Worm (Caenorhabditis elegans) whole organism, mixed stage, embryonic: ENCODE data around the gene sto-3.

Source experiments
- M03D4.4 ChIP-seq: sonication (generic microtip); optimal IDR thresholded peaks from 2 replicates; lab custom pipeline; 2017; ENCODE audit warnings: mild to moderate bottlenecking, missing genetic modification characterization, missing compliant biosample characterization
- bed-3 ChIP-seq: fragments of 200-800 bp; sonication (Bioruptor generic); optimal IDR thresholded peaks from 3 replicates; lab custom pipeline; 2018; ENCODE audit warnings: mild to moderate bottlenecking, missing genetic modification characterization, moderate library complexity, missing compliant biosample characterization
- blmp-1 ChIP-seq: fragments of 150-350 bp; optimal IDR thresholded peaks from 2 replicates; lab custom pipeline; 2014; ENCODE audit warnings: missing biosample characterization, missing genetic modification characterization
- ceh-39 ChIP-seq: fragments of 150-350 bp; optimal IDR thresholded peaks from 2 replicates; lab custom pipeline; 2014; ENCODE audit warnings: missing biosample characterization, missing genetic modification characterization
- ceh-43 ChIP-seq: fragments of 200-800 bp; sonication (Bioruptor generic); optimal IDR thresholded peaks from 2 replicates; lab custom pipeline; 2018; ENCODE audit warnings: mild to moderate bottlenecking, missing genetic modification characterization, moderate library complexity, missing compliant biosample characterization
- ceh-83 ChIP-seq: fragments of 200-800 bp; sonication (Bioruptor generic); optimal IDR thresholded peaks from 2 replicates; lab custom pipeline; 2018; ENCODE audit warnings: mild to moderate bottlenecking, missing genetic modification characterization, missing compliant biosample characterization
- ces-1 ChIP-seq: fragments of 150-350 bp; optimal IDR thresholded peaks from 2 replicates; lab custom pipeline; 2014; ENCODE audit warnings: missing biosample characterization, missing genetic modification reagents, missing genetic modification characterization
- cnd-1 ChIP-seq: fragments of 200-800 bp; sonication (Bioruptor generic); optimal IDR thresholded peaks from 2 replicates; lab custom pipeline; 2018; ENCODE audit warnings: mild to moderate bottlenecking, missing genetic modification characterization, missing compliant biosample characterization
- drap-1 ChIP-seq: fragments of 200-800 bp; sonication (Bioruptor generic); optimal IDR thresholded peaks from 3 replicates; lab custom pipeline; 2018; ENCODE audit warnings: mild to moderate bottlenecking, missing genetic modification characterization, missing compliant biosample characterization
- elt-1 ChIP-seq: sonication (generic microtip); optimal IDR thresholded peaks from 2 replicates; lab custom pipeline; 2017; ENCODE audit warnings: missing genetic modification characterization, mild to moderate bottlenecking, missing compliant biosample characterization, antibody characterized with exemption, moderate library complexity, borderline replicate concordance; ENCODE audit not compliant: insufficient read depth
- elt-3 ChIP-seq: fragments of 150-350 bp; optimal IDR thresholded peaks from 2 replicates; lab custom pipeline; 2014; ENCODE audit warnings: missing biosample characterization, missing genetic modification characterization
- flh-1 ChIP-seq: fragments of 200-800 bp; sonication (Bioruptor generic); optimal IDR thresholded peaks from 2 replicates; lab custom pipeline; 2018; ENCODE audit warnings: mild to moderate bottlenecking, missing genetic modification characterization, moderate library complexity, missing compliant biosample characterization
- ham-2 ChIP-seq: fragments of 200-800 bp; sonication (Bioruptor generic); optimal IDR thresholded peaks from 2 replicates; lab custom pipeline; 2018; ENCODE audit warnings: mild to moderate bottlenecking, missing genetic modification characterization, missing compliant biosample characterization
- hlh-1 ChIP-seq: fragments of 150-350 bp; optimal IDR thresholded peaks from 2 replicates; lab custom pipeline; 2014; ENCODE audit warnings: missing biosample characterization, missing genetic modification reagents, missing genetic modification characterization
- lin-13 ChIP-seq: fragments of 150-350 bp; optimal IDR thresholded peaks from 2 replicates; lab custom pipeline; 2014; ENCODE audit warnings: missing biosample characterization, missing genetic modification characterization
- lin-32 ChIP-seq: fragments of 200-800 bp; sonication (Bioruptor generic); optimal IDR thresholded peaks from 2 replicates; lab custom pipeline; 2018; ENCODE audit warnings: mild to moderate bottlenecking, missing genetic modification characterization, missing compliant biosample characterization
- lsy-2 ChIP-seq: fragments of 150-350 bp; optimal IDR thresholded peaks from 2 replicates; lab custom pipeline; 2014; ENCODE audit warnings: missing biosample characterization, missing genetic modification characterization
- mab-5 ChIP-seq: fragments of 150-350 bp; optimal IDR thresholded peaks from 2 replicates; lab custom pipeline; 2014; ENCODE audit warnings: missing biosample characterization, missing genetic modification characterization
- mep-1 ChIP-seq: fragments of 150-350 bp; optimal IDR thresholded peaks from 2 replicates; lab custom pipeline; 2017; ENCODE audit warnings: missing biosample characterization, missing genetic modification reagents, missing genetic modification characterization, inconsistent platforms
- mls-2 ChIP-seq: sonication (generic microtip); optimal IDR thresholded peaks from 2 replicates; lab custom pipeline; 2016; ENCODE audit warnings: mild to moderate bottlenecking, missing genetic modification characterization, moderate library complexity, missing compliant biosample characterization
- nhr-12 ChIP-seq: fragments of 150-350 bp; optimal IDR thresholded peaks from 2 replicates; lab custom pipeline; 2014; ENCODE audit warnings: missing biosample characterization, missing genetic modification characterization
- nhr-2 ChIP-seq: fragments of 150-350 bp; optimal IDR thresholded peaks from 2 replicates; lab custom pipeline; 2014; ENCODE audit warnings: missing biosample characterization, missing genetic modification characterization
- nhr-237 ChIP-seq: fragments of 150-350 bp; optimal IDR thresholded peaks from 2 replicates; lab custom pipeline; 2014; ENCODE audit warnings: missing biosample characterization, missing genetic modification characterization
- nhr-28 ChIP-seq: fragments of 150-350 bp; optimal IDR thresholded peaks from 2 replicates; lab custom pipeline; 2014; ENCODE audit warnings: missing biosample characterization, missing genetic modification characterization
- nhr-76 ChIP-seq: sonication (generic microtip); optimal IDR thresholded peaks from 2 replicates; lab custom pipeline; 2017; ENCODE audit warnings: missing biosample characterization, missing genetic modification characterization
- pha-4 ChIP-seq: fragments of 150-350 bp; optimal IDR thresholded peaks from 2 replicates; lab custom pipeline; 2018; ENCODE audit warnings: missing biosample characterization, missing genetic modification reagents, missing genetic modification characterization
- sem-2 ChIP-seq: fragments of 200-800 bp; sonication (Bioruptor generic); optimal IDR thresholded peaks from 2 replicates; lab custom pipeline; 2018; ENCODE audit warnings: mild to moderate bottlenecking, missing genetic modification characterization, missing compliant biosample characterization
- snpc-4 ChIP-seq: fragments of 150-350 bp; optimal IDR thresholded peaks from 2 replicates; lab custom pipeline; 2014; ENCODE audit warnings: missing biosample characterization, missing genetic modification characterization
- tbx-8 ChIP-seq: fragments of 200-800 bp; sonication (Bioruptor generic); optimal IDR thresholded peaks from 2 replicates; lab custom pipeline; 2018; ENCODE audit warnings: mild to moderate bottlenecking, missing genetic modification characterization, moderate library complexity, missing compliant biosample characterization
- unc-120 ChIP-seq: sonication (generic microtip); optimal IDR thresholded peaks from 2 replicates; lab custom pipeline; 2017; ENCODE audit warnings: missing genetic modification characterization, missing compliant biosample characterization; ENCODE audit not compliant: poor library complexity, severe bottlenecking
- unc-39 ChIP-seq: fragments of 150-350 bp; optimal IDR thresholded peaks from 2 replicates; lab custom pipeline; 2014; ENCODE audit warnings: missing biosample characterization, missing genetic modification characterization
- unc-62 ChIP-seq: fragments of 150-350 bp; optimal IDR thresholded peaks from 2 replicates; lab custom pipeline; 2014; ENCODE audit warnings: missing biosample characterization, missing genetic modification reagents, missing genetic modification characterization
- zip-8 ChIP-seq: fragments of 150-350 bp; optimal IDR thresholded peaks from 2 replicates; lab custom pipeline; 2014; ENCODE audit warnings: missing biosample characterization, missing genetic modification characterization
- ztf-11 ChIP-seq: fragments of 150-350 bp; optimal IDR thresholded peaks from 2 replicates; lab custom pipeline; 2014; ENCODE audit warnings: missing biosample characterization, missing genetic modification characterization

sto-3 gene

DNA sequence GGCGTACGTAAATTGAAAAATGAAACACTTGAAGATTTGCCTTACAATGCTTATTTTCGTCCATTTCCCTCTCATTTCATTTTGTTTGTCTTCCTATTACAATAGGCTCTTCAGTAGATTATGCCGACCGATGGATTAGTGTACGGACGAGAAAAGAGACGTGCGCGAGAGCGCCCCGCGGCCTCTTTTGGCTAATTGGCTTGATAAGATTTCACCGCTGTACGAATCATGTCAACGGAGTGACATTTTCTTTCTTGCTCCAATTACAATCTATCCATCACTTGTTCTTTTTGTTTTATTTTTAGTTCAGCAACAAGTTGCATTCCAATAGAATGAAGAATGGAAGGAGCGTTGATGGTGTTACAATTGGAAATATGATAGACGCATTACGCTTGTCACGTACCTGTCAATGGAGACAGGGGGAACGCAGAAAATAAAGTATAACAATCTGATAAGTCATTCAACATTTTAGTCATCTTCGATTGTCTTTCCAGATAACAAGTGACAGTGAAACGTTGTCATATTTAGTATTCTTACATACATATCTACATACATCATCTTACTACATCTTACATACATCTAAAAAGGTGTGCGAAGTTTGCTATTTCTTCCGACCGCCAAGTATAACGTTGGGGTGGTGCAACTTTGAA, 13.7 kb downstream of the sto-3 start:
- TF ChIP-seq unc-120 (tag; lab: Kevin White, UChicago) (no peak), zip-8 (no peak), drap-1 (GFP tag; lab: Kevin White, UChicago) (no peak), ceh-39 (tag; lab: Kevin White, UChicago) (no peak), snpc-4 (tag; lab: Kevin White, UChicago) (no peak), elt-1 (tag; lab: Kevin White, UChicago) (peak; percentile 72), ztf-11 (no peak), mep-1 (tag; lab: Kevin White, UChicago) (peak; percentile 15), ces-1 (GFP tag; lab: Kevin White, UChicago) (peak; percentile 96), lin-32 (GFP tag; lab: Kevin White, UChicago) (no peak), elt-3 (tag; lab: Kevin White, UChicago) (no peak), lsy-2 (tag; lab: Kevin White, UChicago) (no peak), tbx-8 (GFP tag; lab: Kevin White, UChicago) (no peak), nhr-237 (tag; lab: Kevin White, UChicago) (no peak), bed-3 (GFP tag; lab: Kevin White, UChicago) (no peak), unc-39 (tag; lab: Kevin White, UChicago) (no peak), nhr-2 (tag; lab: Kevin White, UChicago) (no peak), ceh-43 (GFP tag; lab: Kevin White, UChicago) (no peak), mab-5 (tag; lab: Kevin White, UChicago) (no peak), cnd-1 (no peak), hlh-1 (tag; lab: Kevin White, UChicago) (no peak), ceh-83 (no peak), blmp-1 (no peak), pha-4 (tag; lab: Kevin White, UChicago) (no peak), mls-2 (tag; lab: Kevin White, UChicago) (no peak), ham-2 (GFP tag; lab: Kevin White, UChicago) (peak; percentile 84), flh-1 (GFP tag; lab: Kevin White, UChicago) (no peak), M03D4.4 (tag; lab: Kevin White, UChicago) (no peak), lin-13 (tag; lab: Kevin White, UChicago) (no peak), unc-62 (peak; percentile 77), sem-2 (GFP tag; lab: Kevin White, UChicago) (no peak)

ce11 chrX:11607500-11607823, 14.4 kb downstream of the sto-3 start:
- TF ChIP-seq ham-2 (GFP tag; lab: Kevin White, UChicago) (no peak), ces-1 (GFP tag; lab: Kevin White, UChicago) (peak; percentile 67)

ce11 chrX:11606815-11607499, 14.9 kb downstream of the sto-3 start:
- TF ChIP-seq M03D4.4 (tag; lab: Kevin White, UChicago) (peak; percentile 19), elt-3 (tag; lab: Kevin White, UChicago) (no peak), unc-62 (peak; percentile 33), hlh-1 (tag; lab: Kevin White, UChicago) (peak; percentile 30), elt-1 (tag; lab: Kevin White, UChicago) (peak; percentile 55), tbx-8 (GFP tag; lab: Kevin White, UChicago) (no peak), unc-120 (tag; lab: Kevin White, UChicago) (peak; percentile 52)

ce11 chrX:11605766-11606490, 16.0 kb downstream of the sto-3 start:
- TF ChIP-seq ztf-11 (peak; percentile 94), nhr-28 (peak; percentile 76), ceh-39 (tag; lab: Kevin White, UChicago) (peak; percentile 87), flh-1 (GFP tag; lab: Kevin White, UChicago) (peak; percentile 95), mep-1 (tag; lab: Kevin White, UChicago) (peak; percentile 97), lin-32 (GFP tag; lab: Kevin White, UChicago) (peak; percentile 83), nhr-12 (peak; percentile 81), elt-3 (tag; lab: Kevin White, UChicago) (peak; percentile 84), nhr-237 (tag; lab: Kevin White, UChicago) (peak; percentile 98), bed-3 (GFP tag; lab: Kevin White, UChicago) (peak; percentile 96), drap-1 (GFP tag; lab: Kevin White, UChicago) (peak; percentile 95), nhr-76 (tag; lab: Kevin White, UChicago) (no peak), ham-2 (GFP tag; lab: Kevin White, UChicago) (peak; percentile 97), zip-8 (no peak), M03D4.4 (tag; lab: Kevin White, UChicago) (peak; percentile 98), cnd-1 (peak; percentile 97), lin-13 (tag; lab: Kevin White, UChicago) (peak; percentile 97), lsy-2 (tag; lab: Kevin White, UChicago) (peak; percentile 86), pha-4 (tag; lab: Kevin White, UChicago) (peak; percentile 80), unc-39 (tag; lab: Kevin White, UChicago) (peak; percentile 95), hlh-1 (tag; lab: Kevin White, UChicago) (peak; percentile 72), nhr-2 (tag; lab: Kevin White, UChicago) (peak; percentile 59), unc-62 (peak; percentile 96), mab-5 (tag; lab: Kevin White, UChicago) (no peak), blmp-1 (peak; percentile 89), elt-1 (tag; lab: Kevin White, UChicago) (peak; percentile 11), tbx-8 (GFP tag; lab: Kevin White, UChicago) (peak; percentile 99), ceh-43 (GFP tag; lab: Kevin White, UChicago) (peak; percentile 97), sem-2 (GFP tag; lab: Kevin White, UChicago) (peak; percentile 83), ceh-83 (peak; percentile 97)
